Worm (Caenorhabditis elegans) whole organism, young adult: ENCODE data around the gene Y50D7A.1.
"Not testable (repeated sequence)": the region's sequence is repeated elsewhere in the genome, so short reads cannot be mapped to it uniquely, and the experiment has no call there.

Experiments used
- B0035.1 ChIP-seq: sonication (generic microtip); optimal IDR thresholded peaks from 2 replicates; lab custom pipeline; 2016; ENCODE audit warnings: missing genetic modification characterization, mild to moderate bottlenecking, missing compliant biosample characterization, missing genotype, missing genetic modification reagents
- B0261.1 ChIP-seq: sonication (generic microtip); optimal IDR thresholded peaks from 2 replicates; lab custom pipeline; 2016; ENCODE audit warnings: mild to moderate bottlenecking, missing genetic modification characterization, moderate library complexity, missing compliant biosample characterization
- F10E7.11 ChIP-seq: sonication (generic microtip); optimal IDR thresholded peaks from 2 replicates; lab custom pipeline; 2017; ENCODE audit warnings: mild to moderate bottlenecking, missing genetic modification characterization, moderate library complexity, missing compliant biosample characterization
- F39B2.1 ChIP-seq: fragments of 200-800 bp; sonication (Bioruptor generic); IDR thresholded peaks from 2 replicates; pipeline ENCODE4 v1.3.6; 2022; ENCODE audit warnings: missing genetic modification reagents, missing genetic modification characterization, missing compliant biosample characterization
- Y53F4B.3 ChIP-seq: fragments of 200-800 bp; sonication (Bioruptor generic); IDR thresholded peaks from 2 replicates; pipeline ENCODE4 v1.3.6; 2022; ENCODE audit warnings: missing genetic modification reagents, missing genetic modification characterization, missing compliant biosample characterization
- Y53G8AR.9 ChIP-seq: fragments of 200-800 bp; sonication (Bioruptor generic); conservative IDR thresholded peaks from 2 replicates; pipeline ENCODE4 v1.3.6; 2022; ENCODE audit warnings: missing genetic modification reagents, missing genetic modification characterization, missing compliant biosample characterization
- Y56A3A.18 ChIP-seq: fragments of 200-800 bp; sonication (Bioruptor generic); IDR thresholded peaks from 2 replicates; pipeline ENCODE4 v1.3.6; 2022; ENCODE audit warnings: missing genetic modification reagents, missing genetic modification characterization, missing compliant biosample characterization
- Y67H2A.10 ChIP-seq: fragments of 200-800 bp; sonication (Bioruptor generic); conservative IDR thresholded peaks from 2 replicates; pipeline ENCODE4 v1.3.6; 2022; ENCODE audit warnings: missing genetic modification reagents, missing genetic modification characterization, missing compliant biosample characterization
- attf-3 ChIP-seq: fragments of 200-800 bp; sonication (Bioruptor generic); conservative IDR thresholded peaks from 2 replicates; pipeline ENCODE4 v1.3.6; 2022; ENCODE audit warnings: missing genetic modification reagents, missing genetic modification characterization, missing compliant biosample characterization
- bed-2 ChIP-seq: fragments of 200-800 bp; sonication (Bioruptor generic); IDR thresholded peaks from 2 replicates; pipeline ENCODE4 v1.3.6; 2022; ENCODE audit warnings: missing genetic modification reagents, missing genetic modification characterization, missing compliant biosample characterization
- die-1 ChIP-seq: sonication (generic microtip); optimal IDR thresholded peaks from 2 replicates; lab custom pipeline; 2016; ENCODE audit warnings: missing genotype, mild to moderate bottlenecking, missing genetic modification characterization, missing compliant biosample characterization
- efl-1 ChIP-seq: fragments of 150-350 bp; optimal IDR thresholded peaks from 2 replicates; lab custom pipeline; 2014; ENCODE audit warnings: missing biosample characterization, missing genetic modification reagents, missing genetic modification characterization
- him-1 ChIP-seq: sonication (generic microtip); optimal IDR thresholded peaks from 2 replicates; lab custom pipeline; 2016; ENCODE audit warnings: missing genotype, missing genetic modification reagents, missing genetic modification characterization, missing compliant biosample characterization
- hmg-1.2 ChIP-seq: fragments of 200-800 bp; sonication (Bioruptor generic); IDR thresholded peaks from 2 replicates; pipeline ENCODE4 v1.3.6; 2022; ENCODE audit warnings: missing genetic modification reagents, missing genetic modification characterization, missing compliant biosample characterization
- lin-26 ChIP-seq: fragments of 200-800 bp; sonication (Bioruptor generic); IDR thresholded peaks from 2 replicates; pipeline ENCODE4 v1.3.6; 2022; ENCODE audit warnings: missing genetic modification reagents, missing genetic modification characterization, missing compliant biosample characterization
- lsl-1 ChIP-seq: fragments of 200-800 bp; sonication (Bioruptor generic); optimal IDR thresholded peaks from 2 replicates; lab custom pipeline; 2018; ENCODE audit warnings: mild to moderate bottlenecking, missing genetic modification characterization, moderate library complexity, missing compliant biosample characterization
- madf-6 ChIP-seq: fragments of 200-800 bp; sonication (Bioruptor generic); IDR thresholded peaks from 2 replicates; pipeline ENCODE4 v1.3.6; 2022; ENCODE audit warnings: missing genetic modification reagents, missing genetic modification characterization, missing compliant biosample characterization
- madf-8 ChIP-seq: fragments of 200-800 bp; sonication (Bioruptor generic); conservative IDR thresholded peaks from 2 replicates; pipeline ENCODE4 v1.3.6; 2022; ENCODE audit warnings: missing genetic modification reagents, missing genetic modification characterization, missing compliant biosample characterization
- mes-4 ChIP-seq: sonication (generic microtip); optimal IDR thresholded peaks from 2 replicates; lab custom pipeline; 2016; ENCODE audit warnings: missing genotype, missing genetic modification characterization, missing compliant biosample characterization
- nhr-120 ChIP-seq: fragments of 200-800 bp; sonication (Bioruptor generic); IDR thresholded peaks from 2 replicates; pipeline ENCODE4 v1.3.6; 2022; ENCODE audit warnings: missing genetic modification characterization, missing compliant biosample characterization
- nhr-80 ChIP-seq: sonication (generic microtip); optimal IDR thresholded peaks from 2 replicates; lab custom pipeline; 2016; ENCODE audit warnings: missing genetic modification characterization, missing compliant biosample characterization
- nhr-90 ChIP-seq: sonication (generic microtip); optimal IDR thresholded peaks from 2 replicates; lab custom pipeline; 2016; ENCODE audit warnings: missing genotype, mild to moderate bottlenecking, missing genetic modification characterization, missing compliant biosample characterization
- pbrm-1 ChIP-seq: fragments of 200-800 bp; sonication (Bioruptor generic); IDR thresholded peaks from 2 replicates; pipeline ENCODE4 v1.3.6; 2022; ENCODE audit warnings: missing genetic modification reagents, missing genetic modification characterization, missing compliant biosample characterization
- rpc-1 ChIP-seq, 2 experiments: fragments of 150-350 bp in 1 of 2; sonication (generic microtip) in 1 of 2; optimal IDR thresholded peaks; 2 replicates each; lab custom pipeline; 2014 to 2018; ENCODE audit warnings: missing biosample characterization in 1 of 2, missing genetic modification characterization in 1 of 2, missing genetic modification reagents in 1 of 2, missing genotype in 1 of 2
- snpc-4 ChIP-seq, 5 experiments: fragments of 150-350 bp in 1 of 5; sonication (generic microtip) in 4 of 5; optimal IDR thresholded peaks; 2 replicates each; lab custom pipeline; 2014 to 2018; ENCODE audit warnings: missing genetic modification characterization in 5 of 5, missing biosample characterization in 3 of 5, antibody characterized with exemption in 2 of 5, mild to moderate bottlenecking in 2 of 5, missing compliant biosample characterization in 2 of 5, missing genotype in 2 of 5, moderate library complexity in 2 of 5, missing genetic modification reagents in 1 of 5
- tbp1 ChIP-seq: fragments of 200-800 bp; sonication (Bioruptor generic); optimal IDR thresholded peaks from 2 replicates; lab custom pipeline; 2018; ENCODE audit warnings: mild to moderate bottlenecking, missing genetic modification characterization, missing compliant biosample characterization
- tlf-1 ChIP-seq: fragments of 200-800 bp; sonication (Bioruptor generic); optimal IDR thresholded peaks from 2 replicates; lab custom pipeline; 2018; ENCODE audit warnings: mild to moderate bottlenecking, missing genetic modification characterization, missing compliant biosample characterization
- unc-130 ChIP-seq: sonication (generic microtip); optimal IDR thresholded peaks from 2 replicates; lab custom pipeline; 2016; ENCODE audit warnings: missing genetic modification reagents, missing genetic modification characterization, missing compliant biosample characterization
- xnd-1 ChIP-seq: sonication (generic microtip); optimal IDR thresholded peaks from 2 replicates; lab custom pipeline; 2016; ENCODE audit warnings: missing genotype, missing genetic modification reagents, missing genetic modification characterization, missing compliant biosample characterization
- zim-3 ChIP-seq: sonication (generic microtip); optimal IDR thresholded peaks from 2 replicates; lab custom pipeline; 2017; ENCODE audit warnings: mild to moderate bottlenecking, missing genetic modification characterization, moderate library complexity, missing compliant biosample characterization
- ztf-28 ChIP-seq: fragments of 200-800 bp; sonication (Bioruptor generic); IDR thresholded peaks from 2 replicates; pipeline ENCODE4 v1.3.6; 2022; ENCODE audit warnings: missing genetic modification reagents, missing genetic modification characterization, missing compliant biosample characterization
- ztf-3 ChIP-seq: fragments of 200-800 bp; sonication (Bioruptor generic); optimal IDR thresholded peaks from 2 replicates; lab custom pipeline; 2018; ENCODE audit warnings: mild to moderate bottlenecking, missing genetic modification characterization, missing compliant biosample characterization

Y50D7A.1 gene

DNA sequence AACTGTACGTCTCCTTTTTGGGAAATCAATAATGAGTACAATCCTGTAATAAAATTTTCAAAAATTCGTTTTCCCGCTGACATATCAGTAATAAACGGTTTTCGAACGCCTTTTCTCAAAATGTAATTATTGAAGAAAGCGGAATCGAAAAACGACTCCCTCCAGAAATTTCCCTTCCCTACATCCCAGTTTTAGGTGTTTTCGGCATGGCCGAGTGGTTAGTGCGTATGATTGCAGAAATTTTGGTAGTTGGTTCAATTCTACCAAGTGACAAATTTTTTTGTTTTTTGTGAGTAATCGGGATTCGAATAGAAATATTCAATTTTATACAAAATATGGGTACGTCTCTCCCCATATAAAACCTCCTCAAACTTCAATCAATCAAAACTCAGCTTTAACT, 10.1 kb downstream of the Y50D7A.1 start:
- TF ChIP-seq tbp1 (GFP tag; lab: Kevin White, UChicago), result peak; percentile 72
- peak; percentile 25 for TF ChIP-seq B0261.1 (tag; lab: Kevin White, UChicago)
- peak; percentile 13; the same call in 1 of the 2 replicates for TF ChIP-seq madf-6
- not testable (repeated sequence) for TF ChIP-seq rpc-1 (optimal IDR thresholded peaks at IDR 0.05; lab: Kevin White, UChicago)
- peak; percentile 48 for TF ChIP-seq rpc-1 (tag; optimal IDR thresholded peaks at IDR 0.05; lab: Kevin White, UChicago)
- TF ChIP-seq hmg-1.2, result peak; percentile 15; the same call in 1 of the 2 replicates
- peak; percentile 81 for TF ChIP-seq lin-26 (GFP tag; lab: Robert Waterston, UW)

DNA sequence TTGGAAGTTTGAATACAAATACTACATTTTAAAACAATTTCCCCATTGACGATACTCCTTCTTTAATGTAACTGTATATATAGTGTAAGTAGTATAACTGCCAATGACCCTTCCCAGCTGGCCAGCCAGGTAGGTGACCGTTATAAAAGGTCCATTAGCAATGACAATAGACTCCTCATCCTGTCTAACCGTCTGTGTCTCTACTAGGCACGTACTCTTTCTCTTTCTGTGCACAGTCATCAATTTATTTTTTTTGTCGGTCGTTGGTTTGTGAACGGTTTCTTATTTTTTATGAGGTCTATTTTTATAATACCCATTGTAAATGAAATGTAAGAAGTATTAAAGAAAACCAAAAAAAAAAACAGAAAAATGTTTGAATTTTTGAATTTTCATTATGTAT, 12.1 kb downstream of the Y50D7A.1 start:
- TF ChIP-seq attf-3 (no peak), hmg-1.2 (peak; percentile 56; the same call in 1 of the 2 replicates)
- TF ChIP-seq, all 124 proteins: peak for 1

DNA sequence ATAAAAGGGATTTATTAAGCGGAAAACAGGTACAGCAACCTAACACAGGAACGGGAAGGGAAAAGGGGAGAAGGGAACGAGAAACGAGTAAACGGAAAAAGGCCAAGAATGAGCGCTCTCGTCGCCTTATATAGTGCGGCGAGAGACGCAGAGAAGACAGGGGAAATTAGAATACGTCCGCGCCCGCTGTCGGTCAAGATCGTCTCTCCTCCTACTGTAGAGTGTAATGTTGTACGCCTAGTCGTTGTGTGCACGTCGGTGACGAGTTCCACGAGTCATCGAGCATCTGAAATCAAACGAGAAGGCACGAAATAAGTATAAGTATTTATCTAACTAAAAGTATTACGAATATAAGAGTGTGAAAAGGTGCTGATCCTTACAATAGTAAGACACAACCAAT, 18.7 kb downstream of the Y50D7A.1 start:
- no peak for TF ChIP-seq Y53F4B.3 (GFP tag; lab: Robert Waterston, UW)
- TF ChIP-seq unc-130, result no peak
- TF ChIP-seq efl-1 (GFP tag; lab: Kevin White, UChicago), result peak; percentile 16
- TF ChIP-seq hmg-1.2, result 0 out of 2 replicates have a peak, but pooled peaks have one; percentile 6
- peak; percentile 77 for TF ChIP-seq madf-8 (GFP tag; lab: Robert Waterston, UW)
- peak; percentile 88 for TF ChIP-seq madf-6
- TF ChIP-seq him-1 (tag; lab: Kevin White, UChicago), result no peak
- peak; percentile 28 for TF ChIP-seq lsl-1 (GFP tag; lab: Kevin White, UChicago)
- peak; percentile 64 for TF ChIP-seq xnd-1

DNA sequence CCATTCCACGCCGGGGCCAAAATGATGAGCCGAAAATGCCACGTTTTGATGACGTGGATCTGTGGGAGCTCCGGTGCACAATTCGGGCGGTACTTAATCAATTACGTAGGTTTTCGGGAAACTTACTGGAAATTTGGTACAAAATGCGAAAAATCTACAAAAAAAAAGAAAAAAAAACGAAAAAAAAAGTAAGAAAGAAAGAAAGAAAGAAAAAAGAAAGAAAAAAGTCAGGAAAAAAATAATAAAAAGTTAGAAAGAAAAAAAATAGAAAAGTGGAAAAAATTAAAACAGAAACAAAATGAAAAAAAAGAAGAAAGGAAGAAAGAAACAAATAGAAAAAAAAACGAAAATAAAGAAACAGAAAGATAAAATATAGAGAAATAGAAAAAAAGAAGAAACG, 20.4 kb downstream of the Y50D7A.1 start:
- TF ChIP-seq madf-6 (no peak), Y56A3A.18 (GFP tag; lab: Robert Waterston, UW) (no peak), ztf-3 (no peak)

DNA sequence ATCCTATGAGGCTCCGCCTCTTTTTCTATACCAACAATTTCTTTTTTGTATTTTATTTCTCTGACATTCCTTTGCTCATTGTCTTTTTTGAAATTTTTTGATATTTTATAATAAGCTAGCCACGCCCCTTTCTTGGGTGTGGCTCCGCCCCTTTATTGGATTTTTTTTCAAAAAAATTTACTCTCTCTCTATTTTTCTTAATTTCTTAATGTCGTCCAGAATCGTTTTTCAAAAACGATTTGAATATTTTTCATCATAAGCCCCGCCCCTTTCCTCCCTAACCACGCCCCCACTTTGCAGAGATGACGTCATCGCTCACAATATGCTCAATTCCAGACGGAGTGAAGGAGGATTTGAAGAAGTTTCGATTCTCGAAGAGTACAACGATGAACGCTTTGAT, 22.7 kb downstream of the Y50D7A.1 start, which contains the start of gene Y50D7A.10:
Gene Y50D7A.10 (plus strand): TSS at position 301 of the 400 bp plus-strand sequence.
- TF ChIP-seq pbrm-1 (GFP tag; lab: Robert Waterston, UW) (no peak), nhr-120 (GFP tag; lab: Robert Waterston, UW) (no peak), zim-3 (no peak), nhr-90 (tag; lab: Kevin White, UChicago) (no peak), Y67H2A.10 (GFP tag; lab: Robert Waterston, UW) (no peak), Y53G8AR.9 (GFP tag; lab: Robert Waterston, UW) (no peak), unc-130 (no peak), nhr-80 (tag; lab: Kevin White, UChicago) (no peak), B0035.1 (tag; lab: Kevin White, UChicago) (no peak), snpc-4 (GFP tag; optimal IDR thresholded peaks at IDR 0.05; lab: Kevin White, UChicago) (no peak), snpc-4 (tag; optimal IDR thresholded peaks at IDR 0.05; lab: Kevin White, UChicago) (no peak), mes-4 (tag; lab: Kevin White, UChicago) (no peak), F10E7.11 (tag; lab: Kevin White, UChicago) (no peak), ztf-28 (no peak), bed-2 (no peak)

DNA sequence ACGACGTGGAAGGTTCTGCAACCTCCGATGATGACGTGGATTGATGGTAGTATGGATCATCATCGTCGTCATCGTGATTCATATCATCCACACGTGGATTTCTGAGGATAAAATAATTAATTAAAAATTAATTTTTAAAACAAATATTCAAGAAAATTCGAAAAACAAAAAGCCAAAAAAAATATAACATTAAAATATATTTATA, 50.6 kb downstream of the Y50D7A.1 start, which contains the start of gene Y50D7A.8:
Gene Y50D7A.8 (minus strand): TSS at position 101 of the 205 bp plus-strand sequence.
- TF ChIP-seq zim-3, result no peak
- TF ChIP-seq tlf-1 (GFP tag; lab: Kevin White, UChicago), result no peak
- TF ChIP-seq F39B2.1, result no peak
- no peak for TF ChIP-seq die-1 (tag; lab: Kevin White, UChicago)
